Fruit fly (Drosophila melanogaster): ENCODE data around the gene CG5727.

DNA sequence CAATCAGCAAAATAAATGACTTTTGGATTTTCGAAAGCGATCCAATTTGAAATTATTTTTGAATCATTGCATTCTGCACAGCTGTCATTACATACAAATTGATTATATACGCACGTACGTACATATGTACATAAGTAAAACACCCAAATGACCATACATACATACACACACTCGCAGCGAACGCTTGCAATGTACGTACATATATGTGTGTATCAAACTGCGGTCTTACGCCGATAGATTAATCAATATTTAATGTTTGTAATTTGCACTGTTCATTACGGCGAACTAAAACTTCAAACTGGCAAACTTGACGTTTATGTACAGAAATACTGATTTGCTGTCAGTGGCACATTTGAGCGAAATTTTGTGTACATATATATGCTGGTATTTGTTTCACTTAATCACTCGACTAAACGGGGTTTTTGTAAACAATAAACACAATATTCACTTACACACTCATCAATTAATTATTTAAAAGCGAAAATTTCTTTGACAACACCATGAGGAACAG is 15.8 kb upstream of the CG5727 start:
- TF ChIP-seq Hr38 (GFP tag; optimal IDR thresholded peaks at IDR 0.05) (no peak), lz (GFP tag; optimal IDR thresholded peaks at IDR 0.05) (no peak), esn (GFP tag; optimal IDR thresholded peaks at IDR 0.05) (no peak), CG10669 (GFP tag; optimal IDR thresholded peaks at IDR 0.05) (no peak), CG4318 (GFP tag; optimal IDR thresholded peaks at IDR 0.05) (no peak), Met (GFP tag; optimal IDR thresholded peaks at IDR 0.05) (no peak), net (GFP tag; optimal IDR thresholded peaks at IDR 0.05) (no peak)
